Worm (Caenorhabditis elegans) whole organism, late embryonic: ENCODE measurements around the gene K07F5.12.

ENCODE experiments used
- C38D4.7 ChIP-seq: fragments of 200-800 bp; sonication (Bioruptor generic); optimal IDR thresholded peaks from 2 replicates; lab custom pipeline; 2018; ENCODE audit warnings: mild to moderate bottlenecking, missing genetic modification characterization, moderate library complexity, missing compliant biosample characterization
- ama-1 ChIP-seq: fragments of 150-350 bp; optimal IDR thresholded peaks from 2 replicates; lab custom pipeline; 2014
- ceh-30 ChIP-seq: fragments of 150-350 bp; optimal IDR thresholded peaks from 2 replicates; lab custom pipeline; 2014; ENCODE audit warnings: missing biosample characterization, missing genetic modification characterization
- che-1 ChIP-seq: sonication (generic microtip); optimal IDR thresholded peaks from 2 replicates; lab custom pipeline; 2016; ENCODE audit warnings: mild to moderate bottlenecking, missing genetic modification characterization, missing compliant biosample characterization
- elt-2 ChIP-seq: sonication (generic microtip); optimal IDR thresholded peaks from 2 replicates; lab custom pipeline; 2016; ENCODE audit warnings: missing genetic modification reagents, missing genetic modification characterization, missing compliant biosample characterization
- ets-4 ChIP-seq: sonication (generic microtip); optimal IDR thresholded peaks from 2 replicates; lab custom pipeline; 2016; ENCODE audit warnings: missing genetic modification characterization, missing compliant biosample characterization
- hlh-30 ChIP-seq: sonication (generic microtip); optimal IDR thresholded peaks from 2 replicates; lab custom pipeline; 2017; ENCODE audit warnings: antibody characterized with exemption, missing genetic modification characterization, missing compliant biosample characterization; ENCODE audit not compliant: insufficient read depth
- nhr-11 ChIP-seq: fragments of 150-350 bp; optimal IDR thresholded peaks from 2 replicates; lab custom pipeline; 2014; ENCODE audit warnings: missing biosample characterization, missing genetic modification characterization
- sdc-2 ChIP-seq: sonication (generic microtip); optimal IDR thresholded peaks from 2 replicates; lab custom pipeline; 2016; ENCODE audit warnings: missing genotype, missing genetic modification characterization, missing compliant biosample characterization
- sox-4 ChIP-seq: sonication (generic microtip); optimal IDR thresholded peaks from 2 replicates; lab custom pipeline; 2017; ENCODE audit warnings: mild to moderate bottlenecking, missing genetic modification characterization, inconsistent platforms, missing compliant biosample characterization
- ttx-3 ChIP-seq: sonication (generic microtip); optimal IDR thresholded peaks from 2 replicates; lab custom pipeline; 2016; ENCODE audit warnings: missing genetic modification reagents, missing genetic modification characterization, missing compliant biosample characterization

ce11 chrIV:9903608-9904007, 47.8 kb downstream of the K07F5.12 start, which contains the start of gene best-13:
- TF ChIP-seq hlh-30 (tag; lab: Kevin White, UChicago) (no peak), ttx-3 (tag; lab: Kevin White, UChicago) (no peak), C38D4.7 (GFP tag; lab: Kevin White, UChicago) (no peak), ama-1 (no peak), elt-2 (no peak), nhr-11 (tag; lab: Kevin White, UChicago) (no peak), ceh-30 (tag; lab: Kevin White, UChicago) (no peak), sdc-2 (no peak), ets-4 (no peak), che-1 (tag; lab: Kevin White, UChicago) (no peak), sox-4 (no peak)
